Fruit fly (Drosophila melanogaster) whole organism, embryonic: ENCODE data around the gene Rgl.

Experiments used
- B-H1 ChIP-seq: fragments of 200-800 bp; sonication (Bioruptor generic); IDR thresholded peaks from 3 replicates; pipeline ENCODE4 v1.3.6; 2022; ENCODE audit warnings: missing biosample characterization, missing genetic modification characterization
- CG10147 ChIP-seq: fragments of 200-800 bp; sonication (Bioruptor generic); optimal IDR thresholded peaks from 2 replicates; lab custom pipeline; 2019; ENCODE audit warnings: missing biosample characterization, mild to moderate bottlenecking, missing genetic modification characterization, moderate library complexity
- CG10462 ChIP-seq: fragments of 200-800 bp; sonication (Bioruptor generic); optimal IDR thresholded peaks from 2 replicates; lab custom pipeline; 2016; ENCODE audit warnings: missing biosample characterization, missing genetic modification characterization
- CG12219 ChIP-seq: fragments of 200-800 bp; sonication (Bioruptor generic); optimal IDR thresholded peaks from 3 replicates; lab custom pipeline; 2018; ENCODE audit warnings: missing biosample characterization, mild to moderate bottlenecking, missing genetic modification characterization
- CG1233 ChIP-seq: fragments of 200-800 bp; sonication (Bioruptor generic); optimal IDR thresholded peaks from 4 replicates; lab custom pipeline; 2018; ENCODE audit warnings: missing biosample characterization, mild to moderate bottlenecking, missing genetic modification characterization
- CG12659 ChIP-seq: fragments of 200-800 bp; sonication (Bioruptor generic); optimal IDR thresholded peaks from 3 replicates; lab custom pipeline; 2017; ENCODE audit warnings: mild to moderate bottlenecking, missing biosample characterization, missing genetic modification reagents, missing genetic modification characterization
- CG15601 ChIP-seq: fragments of 200-800 bp; sonication (Bioruptor generic); optimal IDR thresholded peaks from 3 replicates; lab custom pipeline; 2019; ENCODE audit warnings: missing biosample characterization, mild to moderate bottlenecking, missing genetic modification characterization, moderate library complexity
- CG16779 ChIP-seq: fragments of 200-800 bp; sonication (Bioruptor generic); IDR thresholded peaks from 2 replicates; pipeline ENCODE4 v1.3.6; 2022; ENCODE audit warnings: missing biosample characterization, missing genetic modification characterization
- CG17361 ChIP-seq: fragments of 200-800 bp; sonication (Bioruptor generic); IDR thresholded peaks from 3 replicates; pipeline ENCODE4 v1.3.6; 2022; ENCODE audit warnings: missing biosample characterization, missing genetic modification characterization
- CG18476 ChIP-seq: fragments of 200-800 bp; sonication (Bioruptor generic); optimal IDR thresholded peaks from 2 replicates; lab custom pipeline; 2016; ENCODE audit warnings: missing biosample characterization, mild to moderate bottlenecking, missing genetic modification characterization
- CG18764 ChIP-seq: fragments of 200-800 bp; sonication (Bioruptor generic); optimal IDR thresholded peaks from 3 replicates; lab custom pipeline; 2016; ENCODE audit warnings: missing biosample characterization, missing genetic modification characterization
- CG2120 ChIP-seq: fragments of 200-800 bp; sonication (Bioruptor generic); optimal IDR thresholded peaks from 3 replicates; lab custom pipeline; 2016; ENCODE audit warnings: missing biosample characterization, missing genetic modification characterization
- CG2678 ChIP-seq: fragments of 200-800 bp; sonication (Bioruptor generic); optimal IDR thresholded peaks from 3 replicates; lab custom pipeline; 2019; ENCODE audit warnings: missing biosample characterization, mild to moderate bottlenecking, missing genetic modification characterization, moderate library complexity
- CG2875 ChIP-seq: fragments of 200-800 bp; sonication (Bioruptor generic); optimal IDR thresholded peaks from 2 replicates; lab custom pipeline; 2017; ENCODE audit warnings: missing biosample characterization, mild to moderate bottlenecking, missing genetic modification characterization, missing genetic modification reagents
- CG32767 ChIP-seq: fragments of 200-800 bp; sonication (Bioruptor generic); IDR thresholded peaks from 2 replicates; pipeline ENCODE4 v1.3.6; 2022; ENCODE audit warnings: missing biosample characterization, missing genetic modification characterization
- CG4854 ChIP-seq: fragments of 200-800 bp; sonication (Bioruptor generic); optimal IDR thresholded peaks from 2 replicates; lab custom pipeline; 2016; ENCODE audit warnings: missing biosample characterization, missing genetic modification characterization, inconsistent platforms
- CG6813 ChIP-seq: fragments of 200-800 bp; sonication (Bioruptor generic); optimal IDR thresholded peaks from 2 replicates; lab custom pipeline; 2017; ENCODE audit warnings: missing biosample characterization, missing genetic modification characterization, mild to moderate bottlenecking, moderate library complexity, missing genetic modification reagents
- CG7963 ChIP-seq: fragments of 200-800 bp; sonication (Bioruptor generic); IDR thresholded peaks from 3 replicates; pipeline ENCODE4 v1.3.6; 2022; ENCODE audit warnings: missing biosample characterization, missing genetic modification characterization; ENCODE audit not compliant: partially characterized antibody
- CG8359 ChIP-seq: fragments of 200-800 bp; sonication (Bioruptor generic); optimal IDR thresholded peaks from 2 replicates; lab custom pipeline; 2017; ENCODE audit warnings: missing biosample characterization, mild to moderate bottlenecking, missing genetic modification characterization, borderline replicate concordance
- CG8388 ChIP-seq: fragments of 200-800 bp; sonication (Bioruptor generic); optimal IDR thresholded peaks from 2 replicates; lab custom pipeline; 2019; ENCODE audit warnings: missing biosample characterization, mild to moderate bottlenecking, missing genetic modification characterization, moderate library complexity
- Camta ChIP-seq: fragments of 200-800 bp; sonication (Bioruptor generic); optimal IDR thresholded peaks from 2 replicates; lab custom pipeline; 2016; ENCODE audit warnings: missing biosample characterization, missing genetic modification characterization
- CoRest ChIP-seq: fragments of 200-800 bp; sonication (Bioruptor generic); optimal IDR thresholded peaks from 3 replicates; lab custom pipeline; 2018; ENCODE audit warnings: missing biosample characterization, mild to moderate bottlenecking, missing genetic modification characterization, moderate library complexity
- E2f1 ChIP-seq: fragments of 200-800 bp; sonication (Bioruptor generic); IDR thresholded peaks from 2 replicates; pipeline ENCODE4 v1.3.6; 2022; ENCODE audit warnings: missing biosample characterization, missing genetic modification characterization
- Fer1 ChIP-seq: fragments of 200-800 bp; sonication (Bioruptor generic); optimal IDR thresholded peaks from 2 replicates; lab custom pipeline; 2017; ENCODE audit warnings: missing biosample characterization, mild to moderate bottlenecking, missing genetic modification characterization
- Gsc ChIP-seq: fragments of 200-800 bp; sonication (Bioruptor generic); IDR thresholded peaks from 2 replicates; pipeline ENCODE4 v1.3.6; 2022; ENCODE audit warnings: missing biosample characterization, missing genetic modification characterization
- HHEX ChIP-seq: fragments of 200-800 bp; sonication (Bioruptor generic); optimal IDR thresholded peaks from 3 replicates; lab custom pipeline; 2017; ENCODE audit warnings: missing biosample characterization, mild to moderate bottlenecking, missing genetic modification characterization, missing genetic modification reagents
- Mes4 ChIP-seq: fragments of 200-800 bp; sonication (Bioruptor generic); optimal IDR thresholded peaks from 2 replicates; lab custom pipeline; 2016; ENCODE audit warnings: missing biosample characterization, missing genetic modification characterization
- NK7.1 ChIP-seq: fragments of 200-800 bp; sonication (Bioruptor generic); optimal IDR thresholded peaks from 3 replicates; lab custom pipeline; 2016; ENCODE audit warnings: missing biosample characterization, missing genetic modification characterization
- Side ChIP-seq: fragments of 200-800 bp; sonication (Bioruptor generic); optimal IDR thresholded peaks from 2 replicates; lab custom pipeline; 2016; ENCODE audit warnings: missing biosample characterization, missing genetic modification characterization
- Spps ChIP-seq: fragments of 200-800 bp; sonication (Bioruptor generic); optimal IDR thresholded peaks from 2 replicates; lab custom pipeline; 2018; ENCODE audit warnings: missing biosample characterization, mild to moderate bottlenecking, missing genetic modification characterization
- Tbp ChIP-seq: fragments of >200 bp; optimal IDR thresholded peaks from 2 replicates; lab custom pipeline; 2018; ENCODE audit warnings: missing biosample characterization, missing genetic modification characterization
- Vsx1 ChIP-seq: fragments of 200-800 bp; sonication (Bioruptor generic); optimal IDR thresholded peaks from 2 replicates; lab custom pipeline; 2017; ENCODE audit warnings: missing biosample characterization, mild to moderate bottlenecking, missing genetic modification characterization, missing genetic modification reagents
- aop ChIP-seq: fragments of 200-800 bp; sonication (Bioruptor generic); IDR thresholded peaks from 2 replicates; pipeline ENCODE4 v1.3.6; 2022; ENCODE audit warnings: missing biosample characterization, missing genetic modification characterization
- ap ChIP-seq: fragments of 200-800 bp; sonication (Bioruptor generic); IDR thresholded peaks from 2 replicates; pipeline ENCODE4 v1.3.6; 2022; ENCODE audit warnings: missing biosample characterization, missing genetic modification characterization
- ase ChIP-seq: fragments of 200-800 bp; sonication (Bioruptor generic); IDR thresholded peaks from 3 replicates; pipeline ENCODE4 v1.3.6; 2022; ENCODE audit warnings: missing biosample characterization, missing genetic modification characterization
- az2 ChIP-seq: fragments of 200-800 bp; sonication (Bioruptor generic); optimal IDR thresholded peaks from 3 replicates; lab custom pipeline; 2016; ENCODE audit warnings: missing biosample characterization, missing genetic modification characterization
- gcm ChIP-seq: fragments of 200-800 bp; sonication (Bioruptor generic); optimal IDR thresholded peaks from 2 replicates; lab custom pipeline; 2019; ENCODE audit warnings: missing biosample characterization, mild to moderate bottlenecking, missing genetic modification characterization, moderate library complexity
- gem ChIP-seq: fragments of 200-800 bp; sonication (Bioruptor generic); optimal IDR thresholded peaks from 2 replicates; lab custom pipeline; 2019; ENCODE audit warnings: missing biosample characterization, mild to moderate bottlenecking, missing genetic modification characterization, moderate library complexity
- ind ChIP-seq: fragments of 200-800 bp; sonication (Bioruptor generic); optimal IDR thresholded peaks from 3 replicates; lab custom pipeline; 2016; ENCODE audit warnings: missing biosample characterization, missing genetic modification characterization
- jing ChIP-seq: fragments of 200-800 bp; sonication (Bioruptor generic); optimal IDR thresholded peaks from 2 replicates; lab custom pipeline; 2018; ENCODE audit warnings: missing biosample characterization, mild to moderate bottlenecking, missing genetic modification characterization
- kay ChIP-seq: fragments of 200-800 bp; sonication (Bioruptor generic); optimal IDR thresholded peaks from 2 replicates; lab custom pipeline; 2016; ENCODE audit warnings: missing biosample characterization, missing genetic modification characterization
- nau ChIP-seq: fragments of 200-800 bp; sonication (Bioruptor generic); optimal IDR thresholded peaks from 3 replicates; lab custom pipeline; 2017; ENCODE audit warnings: missing biosample characterization, mild to moderate bottlenecking, missing genetic modification characterization, missing genetic modification reagents
- nerfin-1 ChIP-seq: fragments of 200-800 bp; sonication (Bioruptor generic); optimal IDR thresholded peaks from 3 replicates; lab custom pipeline; 2019; ENCODE audit warnings: missing biosample characterization, mild to moderate bottlenecking, missing genetic modification characterization, moderate library complexity
- salm ChIP-seq: fragments of 200-800 bp; sonication (Bioruptor generic); optimal IDR thresholded peaks from 2 replicates; lab custom pipeline; 2018; ENCODE audit warnings: missing biosample characterization, mild to moderate bottlenecking, missing genetic modification characterization
- sr ChIP-seq: fragments of 200-800 bp; sonication (Bioruptor generic); IDR thresholded peaks from 3 replicates; pipeline ENCODE4 v1.3.6; 2022; ENCODE audit warnings: missing biosample characterization, missing genetic modification characterization
- ssp ChIP-seq: fragments of 200-800 bp; sonication (Bioruptor generic); IDR thresholded peaks from 2 replicates; pipeline ENCODE4 v1.3.6; 2022; ENCODE audit warnings: missing biosample characterization, missing genetic modification characterization
- tap ChIP-seq: fragments of 200-800 bp; optimal IDR thresholded peaks from 3 replicates; lab custom pipeline; 2019; ENCODE audit warnings: missing biosample characterization, mild to moderate bottlenecking, missing genetic modification characterization, moderate library complexity
- trem ChIP-seq: fragments of 200-800 bp; optimal IDR thresholded peaks from 3 replicates; lab custom pipeline; 2019; ENCODE audit warnings: missing biosample characterization, mild to moderate bottlenecking, missing genetic modification characterization, moderate library complexity
- wdn ChIP-seq: fragments of 200-800 bp; sonication (Bioruptor generic); IDR thresholded peaks from 2 replicates; pipeline ENCODE4 v1.3.6; 2022; ENCODE audit warnings: missing biosample characterization, missing genetic modification characterization

Rgl gene

dm6 chr3L:13912777-13913176 is 12.4 kb downstream of the Rgl start (continued):
- TF ChIP-seq CG7963: no peak
- no peak for TF ChIP-seq sr (GFP tag; lab: Robert Waterston, UW)
- TF ChIP-seq CoRest (tag; lab: Kevin White, UChicago): no peak
- no peak for TF ChIP-seq Camta (GFP tag; lab: Kevin White, UChicago)
- TF ChIP-seq CG1233 (GFP tag; lab: Kevin White, UChicago): no peak
- TF ChIP-seq CG16779 (GFP tag; lab: Robert Waterston, UW): no peak
- TF ChIP-seq Side (GFP tag; lab: Kevin White, UChicago): no peak
- no peak for TF ChIP-seq Mes4 (GFP tag; lab: Kevin White, UChicago)
- peak; percentile 21 for TF ChIP-seq Vsx1
- TF ChIP-seq Tbp: no peak

dm6 chr3L:13911649-13912260 is 13.4 kb downstream of the Rgl start:
- TF ChIP-seq jing (GFP tag; lab: Kevin White, UChicago): peak; percentile 34
- TF ChIP-seq trem (tag; lab: Kevin White, UChicago): peak; percentile 67
- peak; percentile 16; the same call in 1 of the 2 replicates for TF ChIP-seq Gsc
- TF ChIP-seq B-H1 (GFP tag; lab: Robert Waterston, UW): peak; percentile 56
- TF ChIP-seq CG10147: peak; percentile 12
- no peak for TF ChIP-seq Spps
- 0 out of 3 replicates have a peak, but pooled peaks have one; percentile 49 for TF ChIP-seq ase
- TF ChIP-seq Fer1 (GFP tag; lab: Kevin White, UChicago): peak; percentile 62
- TF ChIP-seq gem: peak; percentile 86
- peak; percentile 51 for TF ChIP-seq nerfin-1 (tag; lab: Kevin White, UChicago)
- TF ChIP-seq CG2875 (GFP tag; lab: Kevin White, UChicago): peak; percentile 58
- TF ChIP-seq CG12219 (GFP tag; lab: Kevin White, UChicago): peak; percentile 20
- TF ChIP-seq ssp (GFP tag; lab: Robert Waterston, UW): peak; percentile 64
- TF ChIP-seq tap (tag; lab: Kevin White, UChicago): peak; percentile 49
- peak; percentile 22 for TF ChIP-seq CG2120 (GFP tag; lab: Kevin White, UChicago)
- TF ChIP-seq CG10462: peak; percentile 22
- TF ChIP-seq CG32767: peak; percentile 60; the same call in 1 of the 2 replicates
- peak; percentile 18 for TF ChIP-seq nau (GFP tag; lab: Kevin White, UChicago)
- peak; percentile 72 for TF ChIP-seq az2 (GFP tag; lab: Kevin White, UChicago)
- TF ChIP-seq HHEX (GFP tag; lab: Kevin White, UChicago): peak; percentile 76
- peak; percentile 85 for TF ChIP-seq CG2678 (tag; lab: Kevin White, UChicago)
- TF ChIP-seq CG15601 (tag; lab: Kevin White, UChicago): peak; percentile 47
- TF ChIP-seq aop (GFP tag; lab: Robert Waterston, UW): no peak
- peak; percentile 26 for TF ChIP-seq kay (GFP tag; lab: Kevin White, UChicago)
- TF ChIP-seq salm (tag; lab: Kevin White, UChicago): peak; percentile 53
- TF ChIP-seq gcm: peak; percentile 50
- peak; percentile 50 for TF ChIP-seq CG8359 (GFP tag; lab: Kevin White, UChicago)
- no peak for TF ChIP-seq NK7.1 (GFP tag; lab: Kevin White, UChicago)
- TF ChIP-seq CG6813 (GFP tag; lab: Kevin White, UChicago): peak; percentile 51
- TF ChIP-seq E2f1 (GFP tag; lab: Robert Waterston, UW): 0 out of 2 replicates have a peak, but pooled peaks have one; percentile 53
- peak; percentile 93 for TF ChIP-seq CG17361 (GFP tag; lab: Robert Waterston, UW)
- TF ChIP-seq CG4854: no peak
- TF ChIP-seq ap (GFP tag; lab: Robert Waterston, UW): no peak; the same call in 1 of the 2 replicates
- TF ChIP-seq CG18476: peak; percentile 5
- peak; percentile 38 for TF ChIP-seq CG18764 (GFP tag; lab: Kevin White, UChicago)
- TF ChIP-seq CG12659: peak; percentile 69
- TF ChIP-seq CG8388 (GFP tag; lab: Kevin White, UChicago): peak; percentile 70
- TF ChIP-seq wdn (GFP tag; lab: Robert Waterston, UW): no peak
- TF ChIP-seq ind (GFP tag; lab: Kevin White, UChicago): peak; percentile 52
